Worm (Caenorhabditis elegans): ENCODE results near the gene mrps-26.

The mrps-26 gene

DNA sequence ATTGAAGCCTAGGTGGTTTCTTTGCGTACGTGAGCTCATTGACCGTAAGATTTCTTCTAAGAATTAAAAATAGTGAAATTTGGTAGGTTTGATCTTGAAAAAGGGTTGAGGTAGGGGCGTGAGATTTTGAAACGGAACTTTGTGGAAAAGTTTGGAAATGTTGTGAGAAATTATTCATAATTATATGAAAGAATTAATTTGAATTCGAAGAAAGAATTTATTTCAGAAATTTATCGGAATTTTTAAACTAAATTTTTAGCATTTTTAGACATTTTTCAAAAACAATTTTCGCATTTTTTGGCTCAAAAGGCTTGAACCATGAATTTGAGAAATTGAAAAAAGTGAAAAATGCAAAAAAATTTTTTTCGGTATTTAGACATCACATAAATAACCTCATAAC lies 20.2 kb upstream of the mrps-26 start:
- TF ChIP-seq lsy-2 (tag; optimal IDR thresholded peaks at IDR 0.05) (no peak), drap-1 (GFP tag; optimal IDR thresholded peaks at IDR 0.05) (no peak), ces-1 (GFP tag; optimal IDR thresholded peaks at IDR 0.05) (no peak), nhr-12 (tag; optimal IDR thresholded peaks at IDR 0.05) (no peak), sptf-1 (tag; optimal IDR thresholded peaks at IDR 0.05) (no peak), ham-2 (GFP tag; optimal IDR thresholded peaks at IDR 0.05) (no peak), mep-1 (tag; optimal IDR thresholded peaks at IDR 0.05) (no peak), cnd-1 (tag; optimal IDR thresholded peaks at IDR 0.05) (no peak), pha-4 (tag; optimal IDR thresholded peaks at IDR 0.05) (no peak), M03D4.4 (tag; optimal IDR thresholded peaks at IDR 0.05) (no peak), elt-1 (tag; optimal IDR thresholded peaks at IDR 0.05; ENCODE audit: borderline replicate concordance, insufficient read depth) (no peak), snpc-4 (tag; optimal IDR thresholded peaks at IDR 0.05) (no peak), unc-39 (tag; optimal IDR thresholded peaks at IDR 0.05) (no peak), nhr-2 (tag; optimal IDR thresholded peaks at IDR 0.05) (no peak), bed-3 (GFP tag; optimal IDR thresholded peaks at IDR 0.05) (no peak), ceh-43 (GFP tag; optimal IDR thresholded peaks at IDR 0.05) (no peak)

DNA sequence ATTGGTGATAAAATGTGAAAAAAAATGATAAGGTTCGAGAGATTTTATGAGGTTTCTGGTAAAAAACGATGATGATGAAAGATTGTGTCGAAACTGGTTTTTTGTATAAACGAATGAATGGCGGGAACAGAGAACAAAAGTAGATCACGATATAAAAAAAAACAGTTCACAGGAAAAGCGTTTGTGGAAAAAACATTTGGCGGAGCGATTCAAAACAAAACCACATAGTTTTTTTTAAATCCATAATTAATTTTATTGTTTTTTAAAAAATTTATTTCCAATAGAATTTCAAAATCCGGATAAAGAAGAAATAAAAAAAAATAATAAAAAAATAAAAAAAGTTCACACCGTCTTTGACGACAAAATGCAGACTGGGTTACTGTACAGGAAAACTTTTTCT lies 19.0 kb upstream of the mrps-26 start, which contains the start of gene ZC155.4:
Gene ZC155.4, minus strand, starts transcription at position 101 of the 400 bp plus-strand sequence.
- TF ChIP-seq nhr-2 (tag; optimal IDR thresholded peaks at IDR 0.05) (no peak), mep-1 (tag; optimal IDR thresholded peaks at IDR 0.05) (no peak), blmp-1 (tag; optimal IDR thresholded peaks at IDR 0.05) (no peak), tbx-8 (GFP tag; optimal IDR thresholded peaks at IDR 0.05) (no peak), bed-3 (GFP tag; optimal IDR thresholded peaks at IDR 0.05) (no peak), unc-62 (GFP tag; optimal IDR thresholded peaks at IDR 0.05) (no peak), nhr-237 (tag; optimal IDR thresholded peaks at IDR 0.05) (no peak), lsy-2 (tag; optimal IDR thresholded peaks at IDR 0.05) (no peak), ztf-11 (tag; optimal IDR thresholded peaks at IDR 0.05) (no peak), ham-2 (GFP tag; optimal IDR thresholded peaks at IDR 0.05) (no peak), hlh-1 (tag; optimal IDR thresholded peaks at IDR 0.05) (no peak), unc-120 (tag; optimal IDR thresholded peaks at IDR 0.05; ENCODE audit: poor library complexity, severe bottlenecking) (no peak), zip-8 (tag; optimal IDR thresholded peaks at IDR 0.05) (no peak), mab-5 (tag; optimal IDR thresholded peaks at IDR 0.05) (no peak)

- TF ChIP-seq elt-3 (tag; optimal IDR thresholded peaks at IDR 0.05) (no peak), lin-13 (tag; optimal IDR thresholded peaks at IDR 0.05) (no peak), lin-32 (GFP tag; optimal IDR thresholded peaks at IDR 0.05) (no peak), pha-4 (tag; optimal IDR thresholded peaks at IDR 0.05) (no peak), snpc-4 (tag; optimal IDR thresholded peaks at IDR 0.05) (no peak), drap-1 (GFP tag; optimal IDR thresholded peaks at IDR 0.05) (no peak), tbx-8 (GFP tag; optimal IDR thresholded peaks at IDR 0.05) (no peak), elt-1 (tag; optimal IDR thresholded peaks at IDR 0.05; ENCODE audit: borderline replicate concordance, insufficient read depth) (no peak), mep-1 (tag; optimal IDR thresholded peaks at IDR 0.05) (no peak)
These were observed 16.9 kb upstream of the mrps-26 start, which contains the start of gene cutl-19 for ce11 chrIII:5217511-5217910. Gene cutl-19 (minus strand): TSS chrIII:5217611.

DNA sequence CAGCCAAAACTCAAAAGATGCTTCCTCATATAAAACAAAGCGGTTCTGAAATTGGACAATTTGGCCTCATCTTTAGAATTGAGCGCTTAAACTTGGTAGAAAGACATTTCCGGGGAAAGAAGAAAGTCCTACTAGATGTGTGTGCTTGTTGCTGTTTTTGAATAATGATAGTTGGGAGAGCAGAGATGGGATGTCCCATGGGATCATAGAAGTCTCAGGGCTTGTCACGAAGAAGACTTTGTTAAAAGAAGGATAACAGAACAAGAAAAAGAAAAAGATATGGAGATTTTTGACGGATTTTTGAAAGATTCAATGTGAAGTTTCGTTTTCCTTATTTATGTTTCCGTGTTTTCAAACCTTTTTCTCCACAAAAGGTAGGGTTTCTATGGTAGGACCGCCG lies 15.7 kb upstream of the mrps-26 start, which contains the start of gene ZC155.2:
Gene ZC155.2, plus strand, starts transcription at position 301 of the 400 bp plus-strand sequence.
- TF ChIP-seq cnd-1 (tag; optimal IDR thresholded peaks at IDR 0.05), result no peak
- TF ChIP-seq tbx-8 (GFP tag; optimal IDR thresholded peaks at IDR 0.05), result no peak

DNA sequence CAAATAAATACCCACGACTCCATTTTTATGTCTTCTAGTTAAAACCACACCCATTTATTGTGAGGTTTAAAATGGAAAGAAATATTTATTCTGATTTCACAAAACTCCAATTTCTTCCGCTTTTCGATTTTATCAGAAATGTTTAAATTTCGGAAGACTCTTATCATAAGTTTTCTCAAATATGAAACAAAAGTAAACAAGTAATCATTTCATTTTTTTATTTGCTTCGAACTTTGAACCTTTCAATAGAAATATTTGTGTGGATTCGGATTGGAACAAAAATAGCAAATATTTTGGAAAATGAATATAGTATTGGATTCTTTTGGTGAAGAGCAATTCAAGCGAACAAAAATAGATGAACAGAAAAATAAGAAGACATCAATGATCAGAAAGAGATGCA lies 12.6 kb upstream of the mrps-26 start:
- no peak for TF ChIP-seq ham-2 (GFP tag; optimal IDR thresholded peaks at IDR 0.05)
- TF ChIP-seq pha-4 (tag; optimal IDR thresholded peaks at IDR 0.05), result no peak
- TF ChIP-seq nhr-76 (tag; optimal IDR thresholded peaks at IDR 0.05), result no peak
- no peak for TF ChIP-seq unc-39 (tag; optimal IDR thresholded peaks at IDR 0.05)
- no peak for TF ChIP-seq M03D4.4 (tag; optimal IDR thresholded peaks at IDR 0.05)
- TF ChIP-seq lin-13 (tag; optimal IDR thresholded peaks at IDR 0.05), result no peak
- TF ChIP-seq ztf-11 (tag; optimal IDR thresholded peaks at IDR 0.05), result no peak

- TF ChIP-seq nhr-28 (tag; optimal IDR thresholded peaks at IDR 0.05) (no peak), hlh-1 (tag; optimal IDR thresholded peaks at IDR 0.05) (no peak), mls-2 (tag; optimal IDR thresholded peaks at IDR 0.05) (no peak), M03D4.4 (tag; optimal IDR thresholded peaks at IDR 0.05) (no peak), blmp-1 (tag; optimal IDR thresholded peaks at IDR 0.05) (no peak), pha-4 (tag; optimal IDR thresholded peaks at IDR 0.05) (peak; percentile 8), bed-3 (GFP tag; optimal IDR thresholded peaks at IDR 0.05) (no peak)
These were observed 11.6 kb upstream of the mrps-26 start for ce11 chrIII:5222777-5223176.

All from whole organism, mixed stage, embryonic.